Fruit fly (Drosophila melanogaster): ENCODE results near the gene inc.

DNA sequence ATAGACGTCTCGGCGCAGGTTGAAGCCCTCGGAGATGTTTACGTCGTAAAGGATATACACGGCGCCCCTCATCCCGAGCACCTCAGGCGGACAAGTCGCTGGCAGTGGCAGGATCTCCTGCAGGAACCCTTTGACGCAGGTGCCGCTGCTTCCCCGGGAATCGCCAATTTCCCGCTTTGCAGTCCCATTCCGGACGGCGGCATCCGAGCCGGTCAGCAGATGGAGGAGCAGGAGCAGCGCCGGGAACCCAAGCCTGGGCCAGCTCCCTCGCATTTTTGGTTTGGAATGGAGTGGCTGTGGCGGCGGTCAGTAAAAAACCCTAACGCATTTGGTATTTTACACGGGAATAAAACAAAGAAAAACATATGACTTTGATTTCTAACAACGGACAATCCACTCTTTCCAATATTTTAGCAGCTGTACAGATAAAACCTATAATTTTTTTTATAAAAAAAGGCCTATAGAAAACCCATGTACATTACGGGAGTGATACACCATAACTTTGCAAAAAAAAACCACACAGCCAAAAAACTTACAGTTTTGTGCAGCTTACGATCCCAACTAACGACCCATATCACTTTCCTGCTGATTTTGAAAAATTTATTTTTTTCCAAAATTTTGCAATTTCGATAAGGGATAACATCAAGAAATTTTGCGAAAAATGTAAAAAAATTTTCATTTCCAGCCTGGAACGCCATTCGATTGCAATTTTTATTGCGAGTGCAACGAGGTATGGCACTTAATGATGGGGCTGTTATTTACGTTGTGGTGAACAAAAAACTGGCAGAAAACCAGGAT lies 17.4 kb upstream of the inc start, which contains the start of the genes O-fut2 and CG14777:
- TF ChIP-seq CG10669 (GFP tag; optimal IDR thresholded peaks at IDR 0.05) (no peak), dsx (GFP tag; optimal IDR thresholded peaks at IDR 0.05; ENCODE audit: poor library complexity, severe bottlenecking) (no peak), CG11762 (GFP tag; optimal IDR thresholded peaks at IDR 0.05; ENCODE audit: insufficient read depth) (peak; percentile 13), CG3032 (tag; optimal IDR thresholded peaks at IDR 0.05) (peak; percentile 32), CG10631 (GFP tag; optimal IDR thresholded peaks at IDR 0.05) (no peak), lz (GFP tag; optimal IDR thresholded peaks at IDR 0.05) (peak; percentile 51), Ets96B (tag; optimal IDR thresholded peaks at IDR 0.05) (peak; percentile 13), Eip93F (GFP tag; optimal IDR thresholded peaks at IDR 0.05) (no peak), CG8119 (GFP tag; IDR thresholded peaks at IDR 0.05) (peak; percentile 69), CG15336 (GFP tag; IDR thresholded peaks at IDR 0.05) (peak; percentile 75), fd59A (GFP tag; optimal IDR thresholded peaks at IDR 0.05) (peak; percentile 18)

Measured in whole organism, prepupa.